Fruit fly (Drosophila melanogaster): ENCODE measurements around the gene ND-B22.

The ND-B22 gene

DNA sequence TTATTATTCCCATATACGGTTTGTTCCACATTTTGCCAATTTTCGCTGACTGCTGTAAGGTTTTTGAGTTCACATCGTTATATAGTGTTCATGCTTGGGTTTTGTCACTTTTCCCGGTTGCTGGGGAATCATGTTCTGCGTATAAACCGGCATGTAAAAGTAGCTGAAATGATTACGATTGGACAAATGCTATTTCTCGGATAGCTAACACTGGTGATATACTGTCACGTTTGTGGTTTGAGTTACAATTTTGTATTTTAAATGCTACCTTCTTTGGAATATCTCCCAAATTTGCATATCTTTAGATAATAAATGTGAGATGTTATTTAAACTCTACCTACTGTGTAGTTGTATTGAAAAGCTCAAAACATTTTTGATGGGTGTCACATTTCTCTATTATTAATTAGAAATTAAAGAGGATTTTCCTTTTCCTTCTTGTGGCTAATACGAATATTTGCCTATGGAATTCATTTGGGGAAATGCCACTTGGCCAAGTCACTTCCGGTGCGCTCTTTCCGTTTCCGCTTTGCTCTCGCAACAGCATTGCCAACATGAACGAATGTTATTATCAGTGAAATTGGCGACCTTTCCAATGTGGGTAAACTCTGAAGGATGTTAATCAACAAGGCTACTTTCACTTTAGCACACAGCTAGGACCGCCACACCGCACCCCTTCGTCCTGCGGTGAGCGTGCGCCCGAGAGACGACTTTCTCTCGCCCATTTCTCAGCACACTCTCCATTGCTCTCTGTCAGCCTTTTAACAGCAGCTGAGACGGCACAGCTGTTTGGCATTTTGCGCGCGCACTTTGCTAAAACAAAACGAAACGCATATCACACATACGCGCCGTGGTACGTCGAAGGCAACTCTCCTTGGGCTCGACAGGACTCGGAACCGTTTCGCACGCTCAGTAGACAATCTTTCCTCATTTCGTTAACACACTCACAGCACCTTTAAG lies 43.9 kb upstream of the ND-B22 start, which contains the start of the genes CG16956, CG42784 and CG43850 (continued):
- TF ChIP-seq lab (GFP tag; optimal IDR thresholded peaks at IDR 0.05) = peak; percentile 94
- no peak for TF ChIP-seq zfh2 (GFP tag; optimal IDR thresholded peaks at IDR 0.05)
- TF ChIP-seq CG2875 (GFP tag; optimal IDR thresholded peaks at IDR 0.05) = no peak
- TF ChIP-seq fru (optimal IDR thresholded peaks at IDR 0.05) = no peak
- TF ChIP-seq CG4707 (GFP tag; optimal IDR thresholded peaks at IDR 0.05) = peak; percentile 53
- TF ChIP-seq Ets97D (GFP tag; optimal IDR thresholded peaks at IDR 0.05) = peak; percentile 97
- peak; percentile 11 for TF ChIP-seq MESR4 (GFP tag; optimal IDR thresholded peaks at IDR 0.05)
- TF ChIP-seq Ets65A (GFP tag) = peak; percentile 51
- TF ChIP-seq Sox102F (GFP tag; optimal IDR thresholded peaks at IDR 0.05) = peak; percentile 18
- TF ChIP-seq CG33213 (GFP tag; optimal IDR thresholded peaks at IDR 0.05) = peak; percentile 30
- 0 out of 3 replicates have a peak, but pooled peaks have one; percentile 31 for TF ChIP-seq CG14050 (GFP tag; IDR thresholded peaks at IDR 0.05)
- peak in 1 of 2 experiments; percentile 42 for TF ChIP-seq crp (GFP tag; optimal IDR thresholded peaks at IDR 0.05)
- TF ChIP-seq ttk (GFP tag; IDR thresholded peaks at IDR 0.05) = peak; percentile 41; the same call in 1 of the 2 replicates
- peak; percentile 80 for TF ChIP-seq NfI (GFP tag; optimal IDR thresholded peaks at IDR 0.05)
- peak; percentile 2 for TF ChIP-seq CG7271 (tag; optimal IDR thresholded peaks at IDR 0.05)
- peak; percentile 53 for TF ChIP-seq CG17328 (GFP tag; IDR thresholded peaks at IDR 0.05)
- peak; percentile 13 for TF ChIP-seq CG10267 (tag; optimal IDR thresholded peaks at IDR 0.05)
- no peak for TF ChIP-seq CG8290 (GFP tag; optimal IDR thresholded peaks at IDR 0.05)
- TF ChIP-seq CG8290 (tag; optimal IDR thresholded peaks at IDR 0.05) = peak in 1 of 2 experiments; percentile 87
- TF ChIP-seq Asciz (GFP tag; optimal IDR thresholded peaks at IDR 0.05) = peak; percentile 68
- no peak for TF ChIP-seq CG2889 (GFP tag; IDR thresholded peaks at IDR 0.05)
- TF ChIP-seq gcm2 (GFP tag; optimal IDR thresholded peaks at IDR 0.05) = no peak
- TF ChIP-seq Hr51 (GFP tag; optimal IDR thresholded peaks at IDR 0.05) = peak in 1 of 2 experiments; percentile 69
- TF ChIP-seq CG13624 (GFP tag; optimal IDR thresholded peaks at IDR 0.05) = peak; percentile 50
- peak; percentile 48 for TF ChIP-seq Deaf1 (tag; optimal IDR thresholded peaks at IDR 0.05)
- no peak for TF ChIP-seq CG1792 (GFP tag; optimal IDR thresholded peaks at IDR 0.05)
- TF ChIP-seq CG6854 (GFP tag; optimal IDR thresholded peaks at IDR 0.05) = peak; percentile 84
- peak; percentile 92 for TF ChIP-seq Fer1 (GFP tag; optimal IDR thresholded peaks at IDR 0.05)
- no peak for TF ChIP-seq CG10979 (tag; optimal IDR thresholded peaks at IDR 0.05)
- no peak for TF ChIP-seq CG15601 (tag; optimal IDR thresholded peaks at IDR 0.05)
- TF ChIP-seq CG1529 (GFP tag; optimal IDR thresholded peaks at IDR 0.05) = peak; percentile 12
- peak; percentile 30 for TF ChIP-seq CG12104 (GFP tag; optimal IDR thresholded peaks at IDR 0.05)
- TF ChIP-seq CG16863 (GFP tag; optimal IDR thresholded peaks at IDR 0.05) = no peak
- peak; percentile 82 for TF ChIP-seq CG12299 (tag; optimal IDR thresholded peaks at IDR 0.05)
- no peak for TF ChIP-seq CG8765 (GFP tag; IDR thresholded peaks at IDR 0.05)
- TF ChIP-seq Dek (tag; optimal IDR thresholded peaks at IDR 0.05) = peak; percentile 42
- TF ChIP-seq dpn (GFP tag; optimal IDR thresholded peaks at IDR 0.05) = peak in 1 of 2 experiments; percentile 1
- peak; percentile 11 for TF ChIP-seq CG8281 (tag; optimal IDR thresholded peaks at IDR 0.05)
- peak; percentile 56 for TF ChIP-seq cwo (GFP tag; optimal IDR thresholded peaks at IDR 0.05)
- peak; percentile 86 for TF ChIP-seq CG7987 (GFP tag; optimal IDR thresholded peaks at IDR 0.05)
- no peak for TF ChIP-seq Atf-2 (GFP tag; optimal IDR thresholded peaks at IDR 0.05)
- peak; percentile 89 for TF ChIP-seq ewg (GFP tag; optimal IDR thresholded peaks at IDR 0.05)
- TF ChIP-seq hkb (optimal IDR thresholded peaks at IDR 0.05) = no peak
- no peak; the same call in 1 of the 2 replicates for TF ChIP-seq hkb (GFP tag; IDR thresholded peaks at IDR 0.05)
- no peak for TF ChIP-seq Optix (GFP tag; IDR thresholded peaks at IDR 0.05)
- TF ChIP-seq cg (GFP tag; optimal IDR thresholded peaks at IDR 0.05) = no peak
- TF ChIP-seq sug (tag; optimal IDR thresholded peaks at IDR 0.05) = peak; percentile 54
- peak; percentile 65 for TF ChIP-seq Vsx1 (GFP tag; optimal IDR thresholded peaks at IDR 0.05)

Data from whole organism, embryonic.